Fruit fly (Drosophila melanogaster) whole organism, embryonic: ENCODE results near the gene Pis.

Experiments
- Adf1 ChIP-seq: fragments of 200-800 bp; sonication (Bioruptor generic); IDR thresholded peaks from 2 replicates; pipeline ENCODE4 v1.3.6; 2022; ENCODE audit warnings: missing biosample characterization, missing genetic modification characterization
- Asciz ChIP-seq: fragments of 200-800 bp; sonication (Bioruptor generic); optimal IDR thresholded peaks from 2 replicates; lab custom pipeline; 2017; ENCODE audit warnings: missing biosample characterization, mild to moderate bottlenecking, missing genetic modification characterization, missing genetic modification reagents
- Bdp1 ChIP-seq: fragments of 200-800 bp; sonication (Bioruptor generic); optimal IDR thresholded peaks from 3 replicates; lab custom pipeline; 2016; ENCODE audit warnings: missing biosample characterization, missing genetic modification characterization
- Blimp-1 ChIP-seq: fragments of 200-800 bp; sonication (Bioruptor generic); optimal IDR thresholded peaks from 3 replicates; lab custom pipeline; 2018; ENCODE audit warnings: missing biosample characterization, missing genetic modification characterization, mild to moderate bottlenecking, moderate library complexity, missing genetic modification reagents
- CG10274 ChIP-seq: fragments of 200-800 bp; sonication (Bioruptor generic); optimal IDR thresholded peaks from 3 replicates; lab custom pipeline; 2017; ENCODE audit warnings: missing biosample characterization, mild to moderate bottlenecking, missing genetic modification characterization
- CG10654 ChIP-seq: fragments of 200-800 bp; sonication (Bioruptor generic); optimal IDR thresholded peaks from 2 replicates; lab custom pipeline; 2016; ENCODE audit warnings: missing biosample characterization, missing genetic modification characterization
- CG11247 ChIP-seq: fragments of 200-800 bp; sonication (Bioruptor generic); IDR thresholded peaks from 2 replicates; pipeline ENCODE4 v1.3.6; 2022; ENCODE audit warnings: missing biosample characterization, missing genetic modification characterization
- CG13894 ChIP-seq: fragments of 200-800 bp; sonication (Bioruptor generic); optimal IDR thresholded peaks from 3 replicates; lab custom pipeline; 2018; ENCODE audit warnings: missing biosample characterization, mild to moderate bottlenecking, missing genetic modification characterization, moderate library complexity
- CG14667 ChIP-seq: fragments of 200-800 bp; sonication (Bioruptor generic); IDR thresholded peaks from 2 replicates; pipeline ENCODE4 v1.3.6; 2022; ENCODE audit warnings: missing biosample characterization, missing genetic modification characterization
- CG15073 ChIP-seq: fragments of 200-800 bp; sonication (Bioruptor generic); optimal IDR thresholded peaks from 2 replicates; lab custom pipeline; 2016; ENCODE audit warnings: missing biosample characterization, missing genetic modification characterization
- CG15269 ChIP-seq: fragments of 200-800 bp; sonication (Bioruptor generic); optimal IDR thresholded peaks from 2 replicates; lab custom pipeline; 2018; ENCODE audit warnings: missing biosample characterization, mild to moderate bottlenecking, missing genetic modification characterization, moderate library complexity
- CG15514 ChIP-seq: fragments of 200-800 bp; sonication (Bioruptor generic); optimal IDR thresholded peaks from 3 replicates; lab custom pipeline; 2017; ENCODE audit warnings: missing biosample characterization, missing genetic modification characterization, mild to moderate bottlenecking, moderate library complexity, missing genetic modification reagents
- CG15601 ChIP-seq: fragments of 200-800 bp; sonication (Bioruptor generic); optimal IDR thresholded peaks from 3 replicates; lab custom pipeline; 2019; ENCODE audit warnings: missing biosample characterization, mild to moderate bottlenecking, missing genetic modification characterization, moderate library complexity
- CG17829 ChIP-seq: fragments of 200-800 bp; optimal IDR thresholded peaks from 2 replicates; lab custom pipeline; 2019; ENCODE audit warnings: missing biosample characterization, mild to moderate bottlenecking, missing genetic modification characterization, moderate library complexity
- CG1832 ChIP-seq: fragments of 200-800 bp; sonication (Bioruptor generic); optimal IDR thresholded peaks from 2 replicates; lab custom pipeline; 2017; ENCODE audit warnings: missing biosample characterization, mild to moderate bottlenecking, missing genetic modification characterization, inconsistent platforms
- CG18476 ChIP-seq: fragments of 200-800 bp; sonication (Bioruptor generic); optimal IDR thresholded peaks from 2 replicates; lab custom pipeline; 2016; ENCODE audit warnings: missing biosample characterization, mild to moderate bottlenecking, missing genetic modification characterization
- CG2120 ChIP-seq: fragments of 200-800 bp; sonication (Bioruptor generic); optimal IDR thresholded peaks from 3 replicates; lab custom pipeline; 2016; ENCODE audit warnings: missing biosample characterization, missing genetic modification characterization
- CG30020 ChIP-seq: fragments of 200-800 bp; optimal IDR thresholded peaks from 2 replicates; lab custom pipeline; 2019; ENCODE audit warnings: missing biosample characterization, mild to moderate bottlenecking, missing genetic modification characterization, moderate library complexity
- CG31441 ChIP-seq: fragments of 200-800 bp; sonication (Bioruptor generic); IDR thresholded peaks from 2 replicates; pipeline ENCODE4 v1.3.6; 2022; ENCODE audit warnings: missing biosample characterization, missing genetic modification characterization
- CG34422 ChIP-seq: fragments of 200-800 bp; sonication (Bioruptor generic); IDR thresholded peaks from 3 replicates; pipeline ENCODE4 v1.3.6; 2022; ENCODE audit warnings: missing biosample characterization, missing genetic modification characterization
- CG6254 ChIP-seq: fragments of 200-800 bp; sonication (Bioruptor generic); optimal IDR thresholded peaks from 3 replicates; lab custom pipeline; 2017; ENCODE audit warnings: mild to moderate bottlenecking, missing biosample characterization, missing genetic modification reagents, missing genetic modification characterization
- CG6854 ChIP-seq: fragments of 200-800 bp; sonication (Bioruptor generic); optimal IDR thresholded peaks from 3 replicates; lab custom pipeline; 2017; ENCODE audit warnings: missing biosample characterization, mild to moderate bottlenecking, missing genetic modification characterization
- CG7372 ChIP-seq: fragments of 200-800 bp; sonication (Bioruptor generic); IDR thresholded peaks from 2 replicates; pipeline ENCODE4 v1.3.6; 2022; ENCODE audit warnings: missing biosample characterization, missing genetic modification characterization
- CG7928 ChIP-seq: fragments of 200-800 bp; sonication (Bioruptor generic); optimal IDR thresholded peaks from 2 replicates; lab custom pipeline; 2017; ENCODE audit warnings: missing biosample characterization, mild to moderate bottlenecking, missing genetic modification characterization
- CG8089 ChIP-seq: fragments of 200-800 bp; sonication (Bioruptor generic); optimal IDR thresholded peaks from 3 replicates; lab custom pipeline; 2016; ENCODE audit warnings: missing biosample characterization, missing genetic modification characterization
- CG8290 ChIP-seq, 3 experiments: fragments of 200-800 bp; sonication (Bioruptor generic); optimal IDR thresholded peaks; 2 replicates each; lab custom pipeline; 2016 to 2019; ENCODE audit warnings: missing biosample characterization in 3 of 3, missing genetic modification characterization in 3 of 3, mild to moderate bottlenecking in 2 of 3, moderate library complexity in 1 of 3
- CHES-1-like ChIP-seq: fragments of 200-800 bp; sonication (Bioruptor generic); optimal IDR thresholded peaks from 2 replicates; lab custom pipeline; 2016; ENCODE audit warnings: missing biosample characterization, missing genetic modification characterization
- Fer3 ChIP-seq: fragments of 200-800 bp; sonication (Bioruptor generic); optimal IDR thresholded peaks from 2 replicates; lab custom pipeline; 2018; ENCODE audit warnings: missing biosample characterization, mild to moderate bottlenecking, missing genetic modification characterization, moderate library complexity
- Hsf ChIP-seq: fragments of 200-800 bp; sonication (Bioruptor generic); optimal IDR thresholded peaks from 3 replicates; lab custom pipeline; 2016; ENCODE audit warnings: missing biosample characterization, missing genetic modification characterization
- MTF-1 ChIP-seq: fragments of 200-800 bp; sonication (Bioruptor generic); optimal IDR thresholded peaks from 2 replicates; lab custom pipeline; 2018; ENCODE audit warnings: missing biosample characterization, mild to moderate bottlenecking, missing genetic modification characterization, borderline replicate concordance
- Mes4 ChIP-seq: fragments of 200-800 bp; sonication (Bioruptor generic); optimal IDR thresholded peaks from 2 replicates; lab custom pipeline; 2016; ENCODE audit warnings: missing biosample characterization, missing genetic modification characterization
- Myb ChIP-seq: fragments of 200-800 bp; sonication (Bioruptor generic); optimal IDR thresholded peaks from 2 replicates; lab custom pipeline; 2016; ENCODE audit warnings: missing biosample characterization, missing genetic modification characterization
- Ptx1 ChIP-seq: fragments of 200-800 bp; sonication (Bioruptor generic); IDR thresholded peaks from 2 replicates; pipeline ENCODE4 v1.3.6; 2022; ENCODE audit warnings: missing biosample characterization, missing genetic modification characterization
- Sry-β ChIP-seq: fragments of 200-800 bp; sonication (Bioruptor generic); optimal IDR thresholded peaks from 2 replicates; lab custom pipeline; 2018; ENCODE audit warnings: missing biosample characterization, mild to moderate bottlenecking, missing genetic modification characterization, moderate library complexity
- btn ChIP-seq: fragments of 200-800 bp; sonication (Bioruptor generic); optimal IDR thresholded peaks from 2 replicates; lab custom pipeline; 2016; ENCODE audit warnings: missing biosample characterization, missing genetic modification characterization
- disco-r ChIP-seq: fragments of 200-800 bp; sonication (Bioruptor generic); optimal IDR thresholded peaks from 2 replicates; lab custom pipeline; 2016; ENCODE audit warnings: missing biosample characterization, missing genetic modification characterization
- fd64A ChIP-seq: fragments of 200-800 bp; sonication (Bioruptor generic); optimal IDR thresholded peaks from 3 replicates; lab custom pipeline; 2018; ENCODE audit warnings: missing biosample characterization, mild to moderate bottlenecking, missing genetic modification characterization
- insv ChIP-seq, 2 experiments: fragments of 200-800 bp; sonication (Bioruptor generic); optimal IDR thresholded peaks; 3 replicates each; lab custom pipeline; 2016 to 2018; ENCODE audit warnings: missing biosample characterization in 2 of 2, missing genetic modification characterization in 2 of 2
- otp ChIP-seq: fragments of 200-800 bp; sonication (Bioruptor generic); IDR thresholded peaks from 3 replicates; pipeline ENCODE4, ENCODE4 v1.3.6; 2022; ENCODE audit warnings: missing biosample characterization, missing genetic modification characterization
- p53 ChIP-seq: fragments of 200-800 bp; sonication (Bioruptor generic); optimal IDR thresholded peaks from 2 replicates; lab custom pipeline; 2016; ENCODE audit warnings: missing biosample characterization, missing genetic modification characterization
- pnt ChIP-seq: fragments of 200-800 bp; sonication (Bioruptor generic); optimal IDR thresholded peaks from 3 replicates; lab custom pipeline; 2016; ENCODE audit warnings: missing biosample characterization, missing genetic modification characterization
- psq ChIP-seq: fragments of 200-800 bp; sonication (Bioruptor generic); optimal IDR thresholded peaks from 2 replicates; lab custom pipeline; 2017; ENCODE audit warnings: missing biosample characterization, missing genetic modification characterization
- salm ChIP-seq: fragments of 200-800 bp; sonication (Bioruptor generic); optimal IDR thresholded peaks from 2 replicates; lab custom pipeline; 2018; ENCODE audit warnings: missing biosample characterization, mild to moderate bottlenecking, missing genetic modification characterization
- schlank ChIP-seq: fragments of 200-800 bp; sonication (Bioruptor generic); optimal IDR thresholded peaks from 2 replicates; lab custom pipeline; 2018; ENCODE audit warnings: missing biosample characterization, mild to moderate bottlenecking, missing genetic modification characterization
- ssp ChIP-seq: fragments of 200-800 bp; sonication (Bioruptor generic); IDR thresholded peaks from 2 replicates; pipeline ENCODE4 v1.3.6; 2022; ENCODE audit warnings: missing biosample characterization, missing genetic modification characterization
- sug ChIP-seq: fragments of 200-800 bp; optimal IDR thresholded peaks from 2 replicates; lab custom pipeline; 2019; ENCODE audit warnings: missing biosample characterization, mild to moderate bottlenecking, missing genetic modification characterization, moderate library complexity
- tgo ChIP-seq: fragments of 200-800 bp; sonication (Bioruptor generic); IDR thresholded peaks from 3 replicates; pipeline ENCODE4 v1.3.6; 2022; ENCODE audit warnings: missing biosample characterization, missing genetic modification characterization
- tup ChIP-seq: fragments of 200-800 bp; sonication (Bioruptor generic); optimal IDR thresholded peaks from 2 replicates; lab custom pipeline; 2016; ENCODE audit warnings: missing biosample characterization, mild to moderate bottlenecking, missing genetic modification characterization, moderate library complexity
- usp ChIP-seq: fragments of >200 bp; optimal IDR thresholded peaks from 2 replicates; lab custom pipeline; 2017; ENCODE audit warnings: missing biosample characterization, missing genetic modification characterization
- zen ChIP-seq: fragments of 200-800 bp; sonication (Bioruptor generic); optimal IDR thresholded peaks from 3 replicates; lab custom pipeline; 2018; ENCODE audit warnings: missing biosample characterization, mild to moderate bottlenecking, missing genetic modification characterization, moderate library complexity

The Pis gene

DNA sequence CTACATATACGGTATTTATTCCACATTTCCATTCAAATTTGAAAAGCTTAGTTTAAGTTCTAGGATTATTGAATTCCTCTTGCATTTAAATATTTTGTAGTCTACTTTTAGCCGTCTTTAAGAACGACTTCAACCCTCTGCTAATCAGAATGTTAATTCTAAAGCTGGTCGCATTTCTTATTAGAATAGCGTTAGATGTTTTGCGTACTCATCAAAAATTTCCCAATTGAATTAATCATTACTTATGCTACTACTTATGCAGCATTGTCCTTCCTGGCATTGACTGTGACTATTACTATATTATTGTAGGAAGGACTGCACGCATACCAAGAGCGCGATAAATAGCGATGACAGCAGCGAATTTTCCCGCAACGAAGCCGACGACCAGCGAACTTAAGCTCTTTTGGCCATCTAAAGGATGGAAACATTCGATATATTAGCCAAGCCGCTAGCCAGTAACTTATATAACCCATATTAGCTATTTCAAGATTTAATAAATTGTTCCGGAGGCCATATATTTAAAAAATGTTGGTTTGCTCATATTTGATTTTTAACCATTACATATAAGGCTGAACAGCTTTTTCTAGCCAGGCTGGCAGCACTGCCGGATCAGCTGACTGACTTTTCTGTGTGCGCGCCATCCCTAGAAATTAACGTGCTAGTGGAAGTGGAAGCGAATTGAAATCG lies 6.6 kb downstream of the Pis start, which contains the start of gene CG8128 (continued):
- no peak for TF ChIP-seq CG10274
- no peak for TF ChIP-seq fd64A (GFP tag; lab: Kevin White, UChicago)
- no peak for TF ChIP-seq CG14667 (GFP tag; lab: Robert Waterston, UW)
- TF ChIP-seq ssp (GFP tag; lab: Robert Waterston, UW) = no peak
- no peak for TF ChIP-seq CG11247 (GFP tag; lab: Robert Waterston, UW)
- no peak for TF ChIP-seq schlank (tag; lab: Kevin White, UChicago)
- peak; percentile 94 for TF ChIP-seq Sry-β (GFP tag; lab: Kevin White, UChicago)
- TF ChIP-seq CG17829 (tag; lab: Kevin White, UChicago) = no peak
- no peak for TF ChIP-seq CG10654
- TF ChIP-seq Blimp-1 (GFP tag; lab: Kevin White, UChicago) = no peak
- TF ChIP-seq CG8089 (GFP tag; lab: Kevin White, UChicago) = no peak
- no peak for TF ChIP-seq otp (GFP tag; lab: Robert Waterston, UW)
- peak; percentile 91 to 98 for TF ChIP-seq insv (GFP tag; optimal IDR thresholded peaks at IDR 0.05; lab: Kevin White, UChicago)
- TF ChIP-seq CHES-1-like (GFP tag; lab: Kevin White, UChicago) = no peak
- no peak for TF ChIP-seq CG15073 (GFP tag; lab: Kevin White, UChicago)
- TF ChIP-seq Bdp1 (GFP tag; lab: Kevin White, UChicago) = no peak
- no peak for TF ChIP-seq CG15269 (tag; lab: Kevin White, UChicago)
- TF ChIP-seq usp (GFP tag; lab: Kevin White, UChicago) = no peak
- no peak for TF ChIP-seq CG1832 (GFP tag; lab: Kevin White, UChicago)
- TF ChIP-seq pnt (GFP tag; lab: Kevin White, UChicago) = no peak
- TF ChIP-seq CG15601 (tag; lab: Kevin White, UChicago) = peak; percentile 11
- TF ChIP-seq zen (tag; lab: Kevin White, UChicago) = no peak
- TF ChIP-seq btn (GFP tag; lab: Kevin White, UChicago) = no peak
- TF ChIP-seq CG6854 (GFP tag; lab: Kevin White, UChicago) = no peak
- peak; percentile 90 for TF ChIP-seq CG7928 (GFP tag; lab: Kevin White, UChicago)
- no peak for TF ChIP-seq CG30020 (tag; lab: Kevin White, UChicago)
- no peak for TF ChIP-seq CG31441 (GFP tag; lab: Robert Waterston, UW)
- no peak for TF ChIP-seq sug
- TF ChIP-seq CG6254 (GFP tag; lab: Kevin White, UChicago) = no peak
- TF ChIP-seq tup (GFP tag; lab: Kevin White, UChicago) = no peak
- TF ChIP-seq tgo (GFP tag; lab: Robert Waterston, UW) = no peak
- no peak for TF ChIP-seq salm (tag; lab: Kevin White, UChicago)
- TF ChIP-seq Asciz (GFP tag; lab: Kevin White, UChicago) = no peak
- no peak for TF ChIP-seq Mes4 (GFP tag; lab: Kevin White, UChicago)
- TF ChIP-seq MTF-1 (GFP tag; lab: Kevin White, UChicago) = no peak
- 0 out of 2 replicates have a peak, but pooled peaks have one; percentile 18 for TF ChIP-seq Ptx1 (GFP tag; lab: Robert Waterston, UW)
- TF ChIP-seq CG8290 (GFP tag; optimal IDR thresholded peaks at IDR 0.05; lab: Kevin White, UChicago) = no peak
- peak in 1 of 2 experiments; percentile 56 for TF ChIP-seq CG8290 (tag; optimal IDR thresholded peaks at IDR 0.05; lab: Kevin White, UChicago)
- TF ChIP-seq disco-r (GFP tag; lab: Kevin White, UChicago) = no peak
- no peak for TF ChIP-seq CG34422 (GFP tag; lab: Robert Waterston, UW)
- TF ChIP-seq Hsf (GFP tag; lab: Kevin White, UChicago) = peak; percentile 3
- no peak for TF ChIP-seq psq (GFP tag; lab: Kevin White, UChicago)
- TF ChIP-seq CG2120 = peak; percentile 32
- no peak for TF ChIP-seq Fer3
- TF ChIP-seq Myb (GFP tag; lab: Kevin White, UChicago) = no peak
- TF ChIP-seq p53 = no peak
- peak; percentile 64 for TF ChIP-seq CG15514 (GFP tag; lab: Kevin White, UChicago)
- no peak for TF ChIP-seq CG13894 (tag; lab: Kevin White, UChicago)
- TF ChIP-seq CG18476 (GFP tag; lab: Kevin White, UChicago) = no peak
- TF ChIP-seq CG7372 (GFP tag; lab: Robert Waterston, UW) = no peak
- no peak for TF ChIP-seq Adf1 (GFP tag; lab: Robert Waterston, UW)
